Worm (Caenorhabditis elegans): ENCODE results near the gene C25G4.17.

DNA sequence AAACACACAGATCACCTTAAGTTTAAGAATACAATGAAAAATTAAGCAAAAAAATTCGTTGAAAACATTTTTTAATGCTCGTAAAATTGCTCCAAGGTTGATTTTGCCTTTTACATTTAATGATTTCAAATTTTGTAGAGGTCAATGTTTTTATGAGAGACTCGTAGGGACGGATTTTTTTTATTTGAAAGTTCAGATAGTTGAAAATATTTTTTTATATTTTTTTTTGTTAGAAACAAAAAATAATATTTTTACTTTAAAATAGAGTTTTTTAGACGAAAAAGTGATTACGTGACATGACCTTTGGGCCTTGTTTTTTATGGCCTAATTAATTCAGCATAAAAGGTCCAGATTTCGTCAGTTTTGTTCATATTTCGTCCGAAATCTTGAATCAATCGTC lies 12.9 kb downstream of the C25G4.17 start, which contains the start of gene smz-1:
- TF ChIP-seq B0336.3 (GFP tag; IDR thresholded peaks at IDR 0.05) = no peak
- TF ChIP-seq hlh-12 (tag; optimal IDR thresholded peaks at IDR 0.05) = no peak
- no peak for TF ChIP-seq madf-6 (GFP tag; IDR thresholded peaks at IDR 0.05)
- TF ChIP-seq rec-8 (tag; optimal IDR thresholded peaks at IDR 0.05) = no peak
- no peak for TF ChIP-seq sdz-38 (tag; optimal IDR thresholded peaks at IDR 0.05)
- no peak for TF ChIP-seq F39B2.1 (GFP tag; IDR thresholded peaks at IDR 0.05)
- TF ChIP-seq lin-26 (GFP tag; IDR thresholded peaks at IDR 0.05) = no peak
- no peak for TF ChIP-seq pha-4 (tag; optimal IDR thresholded peaks at IDR 0.05)
- TF ChIP-seq snpc-4 (GFP tag; optimal IDR thresholded peaks at IDR 0.05) = no peak
- TF ChIP-seq snpc-4 (tag; optimal IDR thresholded peaks at IDR 0.05) = no peak
- TF ChIP-seq rcor-1 (GFP tag; IDR thresholded peaks at IDR 0.05) = no peak
- no peak for TF ChIP-seq F57A8.1 (GFP tag; optimal IDR thresholded peaks at IDR 0.05)
